Worm (Caenorhabditis elegans) whole organism, L1 larva: ENCODE data around the gene T21C12.8.

Source experiments
- C04F5.9 ChIP-seq: sonication (generic microtip); optimal IDR thresholded peaks from 2 replicates; lab custom pipeline; 2016; ENCODE audit warnings: missing genetic modification characterization, missing compliant biosample characterization
- aly-2 ChIP-seq: fragments of 150-350 bp; optimal IDR thresholded peaks from 2 replicates; lab custom pipeline; 2014; ENCODE audit warnings: missing biosample characterization, missing genetic modification characterization
- ceh-88 ChIP-seq: fragments of 200-800 bp; sonication (Bioruptor generic); IDR thresholded peaks from 2 replicates; pipeline ENCODE4 v1.3.6; 2022; ENCODE audit warnings: missing genetic modification characterization, missing compliant biosample characterization
- nhr-85 ChIP-seq: sonication (generic microtip); peaks from one replicate; lab custom pipeline; 2016; ENCODE audit warnings: missing genetic modification characterization, inconsistent platforms, missing compliant biosample characterization
- tbx-2 ChIP-seq: sonication (generic microtip); optimal IDR thresholded peaks from 2 replicates; lab custom pipeline; 2016; ENCODE audit warnings: missing genetic modification characterization, missing compliant biosample characterization
- unc-86 ChIP-seq: sonication (generic microtip); optimal IDR thresholded peaks from 2 replicates; lab custom pipeline; 2016; ENCODE audit warnings: missing genetic modification characterization, missing compliant biosample characterization
- ztf-11 ChIP-seq, 2 experiments: sonication (generic microtip); optimal IDR thresholded peaks; 2 replicates each; lab custom pipeline; 2016 to 2017; ENCODE audit warnings: missing genetic modification characterization in 2 of 2, missing biosample characterization in 1 of 2, missing compliant biosample characterization in 1 of 2

ce11 chrIII:10536087-10536723, 16.6 kb downstream of the T21C12.8 start:
- no peak for TF ChIP-seq unc-86 (tag; lab: Kevin White, UChicago)
- peak; percentile 15 for TF ChIP-seq nhr-85 (tag; lab: Kevin White, UChicago)
- TF ChIP-seq ceh-88 (GFP tag; lab: Robert Waterston, UW), result no peak
- no peak for TF ChIP-seq aly-2 (tag; lab: Kevin White, UChicago)
- no peak for TF ChIP-seq ztf-11 (tag; optimal IDR thresholded peaks at IDR 0.05; lab: Kevin White, UChicago)
- no peak for TF ChIP-seq tbx-2 (tag; lab: Kevin White, UChicago)
- no peak for TF ChIP-seq C04F5.9 (tag; lab: Kevin White, UChicago)
